Worm (Caenorhabditis elegans): ENCODE results near the gene C09G9.1.

The C09G9.1 gene

ce11 chrIV:8825997-8826605, 39.2 kb downstream of the C09G9.1 start (continued):
- TF ChIP-seq mxl-2 (GFP tag; conservative IDR thresholded peaks at IDR 0.05) (no peak), ceh-32 (tag; optimal IDR thresholded peaks at IDR 0.05; ENCODE audit: poor library complexity) (no peak), nhr-28 (tag; optimal IDR thresholded peaks at IDR 0.05) (no peak), gei-8 (GFP tag; optimal IDR thresholded peaks at IDR 0.05) (no peak), ceh-82 (tag; optimal IDR thresholded peaks at IDR 0.05) (no peak), tra-1 (GFP tag; IDR thresholded peaks at IDR 0.05) (no peak), ceh-28 (tag; optimal IDR thresholded peaks at IDR 0.05) (no peak), fos-1 (tag; optimal IDR thresholded peaks at IDR 0.05) (no peak), nhr-237 (tag; optimal IDR thresholded peaks at IDR 0.05) (peak; percentile 4), nhr-10 (tag; optimal IDR thresholded peaks at IDR 0.05) (no peak), vab-7 (GFP tag; IDR thresholded peaks at IDR 0.05) (no peak), arid-1 (GFP tag; conservative IDR thresholded peaks at IDR 0.05) (no peak), F44E2.7 (GFP tag; IDR thresholded peaks at IDR 0.05) (no peak), unc-130 (GFP tag; optimal IDR thresholded peaks at IDR 0.05) (no peak), ZK337.2 (GFP tag; IDR thresholded peaks at IDR 0.05) (no peak), mes-2 (tag; optimal IDR thresholded peaks at IDR 0.05; ENCODE audit: poor library complexity, severe bottlenecking) (peak; percentile 50), daf-16 (GFP tag; optimal IDR thresholded peaks at IDR 0.05) (no peak), daf-16 (tag; optimal IDR thresholded peaks at IDR 0.05) (no peak)

- TF ChIP-seq tra-1 (GFP tag; IDR thresholded peaks at IDR 0.05) (no peak), mdt-29 (GFP tag; IDR thresholded peaks at IDR 0.05) (no peak), ztf-11 (tag; optimal IDR thresholded peaks at IDR 0.05) (no peak), snpc-1.2 (GFP tag; IDR thresholded peaks at IDR 0.05) (no peak), nhr-28 (tag; optimal IDR thresholded peaks at IDR 0.05) (peak; percentile 36), unc-130 (GFP tag; optimal IDR thresholded peaks at IDR 0.05) (no peak), mdl-1 (tag; optimal IDR thresholded peaks at IDR 0.05) (peak in 1 of 2 experiments; percentile 30), lsy-2 (tag; optimal IDR thresholded peaks at IDR 0.05) (peak in 1 of 2 experiments; percentile 10), sdz-12 (GFP tag; optimal IDR thresholded peaks at IDR 0.05) (no peak), unc-62 (GFP tag; optimal IDR thresholded peaks at IDR 0.05 in 1 of 2) (peak in 1 of 2 experiments; percentile 2), unc-62 (tag; optimal IDR thresholded peaks at IDR 0.05) (no peak), egl-27 (tag; optimal IDR thresholded peaks at IDR 0.05) (no peak), lin-13 (GFP tag; optimal IDR thresholded peaks at IDR 0.05) (no peak), hlh-11 (tag; optimal IDR thresholded peaks at IDR 0.05) (peak; percentile 17), nhr-6 (tag; optimal IDR thresholded peaks at IDR 0.05) (no peak), ceh-62 (tag; optimal IDR thresholded peaks at IDR 0.05) (no peak), spr-1 (tag; optimal IDR thresholded peaks at IDR 0.05) (no peak), mxl-3 (GFP tag; optimal IDR thresholded peaks at IDR 0.05) (peak; percentile 51)
These were observed 41.0 kb downstream of the C09G9.1 start, which contains the start of the genes col-117 and col-3 for ce11 chrIV:8824145-8824833. Gene col-117, minus strand, starts transcription at chrIV:8824195. Gene col-3, plus strand, starts transcription at chrIV:8824783.

- 0 out of 2 replicates have a peak, but pooled peaks have one; percentile 31 for TF ChIP-seq Y105C5A.15 (GFP tag; IDR thresholded peaks at IDR 0.05)
- TF ChIP-seq nhr-28 (tag; optimal IDR thresholded peaks at IDR 0.05): peak; percentile 12
- peak; percentile 88 for TF ChIP-seq T26A8.4 (GFP tag; IDR thresholded peaks at IDR 0.05)
- peak; percentile 7 for TF ChIP-seq mep-1 (tag; optimal IDR thresholded peaks at IDR 0.05)
- TF ChIP-seq tra-1 (GFP tag; IDR thresholded peaks at IDR 0.05): no peak
- peak; percentile 43 for TF ChIP-seq ama-1 (optimal IDR thresholded peaks at IDR 0.05)
- TF ChIP-seq nhr-237 (tag; optimal IDR thresholded peaks at IDR 0.05): peak; percentile 40
- TF ChIP-seq ztf-7 (tag; optimal IDR thresholded peaks at IDR 0.05): no peak
- TF ChIP-seq nhr-10 (tag; optimal IDR thresholded peaks at IDR 0.05): peak; percentile 53
These were observed 42.7 kb downstream of the C09G9.1 start for ce11 chrIV:8822598-8822997.

Data from whole organism, L4 larva.